Fruit fly (Drosophila melanogaster) whole organism, embryonic: ENCODE results near the gene AP-1mu.
A peak's percentile ranks its signal among the peaks of the same experiment; 100 is the strongest.

Experiments used
- CG11504 ChIP-seq: fragments of 200-800 bp; sonication (Bioruptor generic); optimal IDR thresholded peaks from 3 replicates; lab custom pipeline; 2019; ENCODE audit warnings: missing biosample characterization, mild to moderate bottlenecking, missing genetic modification characterization, moderate library complexity
- CG11695 ChIP-seq: fragments of 200-800 bp; sonication (Bioruptor generic); IDR thresholded peaks from 3 replicates; pipeline ENCODE4 v1.3.6; 2022; ENCODE audit warnings: missing biosample characterization, missing genetic modification characterization
- CG13287 ChIP-seq: fragments of 200-800 bp; sonication (Bioruptor generic); IDR thresholded peaks from 2 replicates; pipeline ENCODE4 v1.3.6; 2022; ENCODE audit warnings: missing biosample characterization, missing genetic modification characterization; ENCODE audit not compliant: partially characterized antibody
- CG14014 ChIP-seq: fragments of 200-800 bp; sonication (Bioruptor generic); IDR thresholded peaks from 2 replicates; pipeline ENCODE4 v1.3.6; 2022; ENCODE audit warnings: missing biosample characterization, missing genetic modification characterization
- CG15696 ChIP-seq: fragments of 200-800 bp; sonication (Bioruptor generic); optimal IDR thresholded peaks from 2 replicates; lab custom pipeline; 2019; ENCODE audit warnings: missing biosample characterization, mild to moderate bottlenecking, missing genetic modification characterization, moderate library complexity
- CG17802 ChIP-seq: fragments of 200-800 bp; sonication (Bioruptor generic); optimal IDR thresholded peaks from 2 replicates; lab custom pipeline; 2018; ENCODE audit warnings: missing biosample characterization, mild to moderate bottlenecking, missing genetic modification characterization, moderate library complexity
- CG3726 ChIP-seq: fragments of 200-800 bp; sonication (Bioruptor generic); IDR thresholded peaks from 3 replicates; pipeline ENCODE4, ENCODE4 v1.3.6; 2022; ENCODE audit warnings: missing biosample characterization, missing genetic modification characterization
- CG5953 ChIP-seq: fragments of 200-800 bp; sonication (Bioruptor generic); IDR thresholded peaks from 2 replicates; pipeline ENCODE4 v1.3.6; 2022; ENCODE audit warnings: missing biosample characterization, missing genetic modification characterization
- D ChIP-seq, 2 experiments: fragments of 200-800 bp in 1 of 2; fragments of >200 bp in 1 of 2; sonication (Bioruptor generic) in 1 of 2; optimal IDR thresholded peaks; 2 replicates in 1 of 2; 3 replicates in 1 of 2; lab custom pipeline; 2017; ENCODE audit warnings: mild to moderate bottlenecking in 1 of 2, missing biosample characterization in 1 of 2, missing genetic modification characterization in 1 of 2, missing genetic modification reagents in 1 of 2
- D19A ChIP-seq: fragments of 200-800 bp; optimal IDR thresholded peaks from 3 replicates; lab custom pipeline; 2019; ENCODE audit warnings: missing biosample characterization, mild to moderate bottlenecking, missing genetic modification characterization, moderate library complexity
- Dip2 ChIP-seq: fragments of 200-800 bp; sonication (Bioruptor generic); IDR thresholded peaks from 2 replicates; pipeline ENCODE4 v1.3.6; 2022; ENCODE audit warnings: missing biosample characterization, missing genetic modification characterization
- Elba2 ChIP-seq: fragments of 200-800 bp; sonication (Bioruptor generic); optimal IDR thresholded peaks from 3 replicates; lab custom pipeline; 2016; ENCODE audit warnings: missing biosample characterization, missing genetic modification characterization
- Ets65A ChIP-seq: fragments of 200-800 bp; sonication (Bioruptor generic); peaks from one replicate; lab custom pipeline; 2016; ENCODE audit warnings: missing biosample characterization, missing genetic modification characterization
- GATAe ChIP-seq: fragments of 200-800 bp; sonication (Bioruptor generic); conservative IDR thresholded peaks from 2 replicates; pipeline ENCODE4 v1.3.6; 2022; ENCODE audit warnings: missing biosample characterization, missing genetic modification characterization
- HHEX ChIP-seq: fragments of 200-800 bp; sonication (Bioruptor generic); optimal IDR thresholded peaks from 3 replicates; lab custom pipeline; 2017; ENCODE audit warnings: missing biosample characterization, mild to moderate bottlenecking, missing genetic modification characterization, missing genetic modification reagents
- Hand ChIP-seq: fragments of 200-800 bp; sonication (Bioruptor generic); optimal IDR thresholded peaks from 2 replicates; lab custom pipeline; 2017; ENCODE audit warnings: mild to moderate bottlenecking, missing biosample characterization, missing genetic modification reagents, missing genetic modification characterization
- HmgZ ChIP-seq: fragments of 200-800 bp; sonication (Bioruptor generic); optimal IDR thresholded peaks from 2 replicates; lab custom pipeline; 2018; ENCODE audit warnings: missing biosample characterization, mild to moderate bottlenecking, missing genetic modification characterization
- Kr ChIP-seq: fragments of 200-800 bp; sonication (Bioruptor generic); optimal IDR thresholded peaks from 2 replicates; lab custom pipeline; 2017; ENCODE audit warnings: missing biosample characterization, mild to moderate bottlenecking, missing genetic modification characterization
- Med ChIP-seq: fragments of 200-800 bp; sonication (Bioruptor generic); peaks from one replicate; lab custom pipeline; 2016; ENCODE audit warnings: missing biosample characterization, missing genetic modification characterization, mild to moderate bottlenecking, inconsistent platforms, moderate library complexity
- Pdp1 ChIP-seq, 2 experiments: fragments of 200-800 bp; sonication (Bioruptor generic); optimal IDR thresholded peaks; 3 replicates each; lab custom pipeline; 2016; ENCODE audit warnings: missing biosample characterization in 2 of 2, missing genetic modification characterization in 2 of 2, mild to moderate bottlenecking in 1 of 2, moderate library complexity in 1 of 2
- Ravus ChIP-seq: fragments of 200-800 bp; sonication (Bioruptor generic); IDR thresholded peaks from 2 replicates; pipeline ENCODE4 v1.3.6; 2022; ENCODE audit warnings: missing biosample characterization, missing genetic modification characterization
- Spps ChIP-seq: fragments of 200-800 bp; sonication (Bioruptor generic); optimal IDR thresholded peaks from 2 replicates; lab custom pipeline; 2018; ENCODE audit warnings: missing biosample characterization, mild to moderate bottlenecking, missing genetic modification characterization
- TFAM ChIP-seq: fragments of 200-800 bp; sonication (Bioruptor generic); optimal IDR thresholded peaks from 2 replicates; lab custom pipeline; 2017; ENCODE audit warnings: missing biosample characterization, missing genetic modification characterization, inconsistent platforms
- Vsx1 ChIP-seq: fragments of 200-800 bp; sonication (Bioruptor generic); optimal IDR thresholded peaks from 2 replicates; lab custom pipeline; 2017; ENCODE audit warnings: missing biosample characterization, mild to moderate bottlenecking, missing genetic modification characterization, missing genetic modification reagents
- cad ChIP-seq: fragments of >200 bp; optimal IDR thresholded peaks from 2 replicates; lab custom pipeline; 2017; ENCODE audit warnings: missing biosample characterization, missing genetic modification characterization
- chinmo ChIP-seq: fragments of 200-800 bp; sonication (Bioruptor generic); IDR thresholded peaks from 4 replicates; pipeline ENCODE4 v1.3.6; 2022; ENCODE audit warnings: missing biosample characterization, missing genetic modification characterization; ENCODE audit not compliant: partially characterized antibody
- dmrt11E ChIP-seq: fragments of 200-800 bp; sonication (Bioruptor generic); optimal IDR thresholded peaks from 3 replicates; lab custom pipeline; 2018; ENCODE audit warnings: missing biosample characterization, mild to moderate bottlenecking, missing genetic modification characterization, moderate library complexity
- en ChIP-seq: fragments of 200-800 bp; sonication (Bioruptor generic); optimal IDR thresholded peaks from 2 replicates; lab custom pipeline; 2016; ENCODE audit warnings: missing biosample characterization, missing genetic modification characterization
- gce ChIP-seq: fragments of 200-800 bp; sonication (Bioruptor generic); IDR thresholded peaks from 3 replicates; pipeline ENCODE4 v1.3.6; 2022; ENCODE audit warnings: missing biosample characterization, missing genetic modification characterization
- gem ChIP-seq: fragments of 200-800 bp; sonication (Bioruptor generic); optimal IDR thresholded peaks from 2 replicates; lab custom pipeline; 2019; ENCODE audit warnings: missing biosample characterization, mild to moderate bottlenecking, missing genetic modification characterization, moderate library complexity
- grn ChIP-seq: fragments of 200-800 bp; sonication (Bioruptor generic); optimal IDR thresholded peaks from 3 replicates; lab custom pipeline; 2017; ENCODE audit warnings: missing biosample characterization, missing genetic modification characterization
- gsb-n ChIP-seq: fragments of 200-800 bp; sonication (Bioruptor generic); optimal IDR thresholded peaks from 3 replicates; lab custom pipeline; 2018; ENCODE audit warnings: missing biosample characterization, mild to moderate bottlenecking, missing genetic modification characterization
- kni ChIP-seq: fragments of 200-800 bp; sonication (Bioruptor generic); optimal IDR thresholded peaks from 3 replicates; lab custom pipeline; 2017; ENCODE audit warnings: mild to moderate bottlenecking, missing biosample characterization, missing genetic modification reagents, missing genetic modification characterization
- nom ChIP-seq: fragments of 200-800 bp; sonication (Bioruptor generic); optimal IDR thresholded peaks from 2 replicates; lab custom pipeline; 2017; ENCODE audit warnings: missing biosample characterization, missing genetic modification characterization, mild to moderate bottlenecking, moderate library complexity, missing genetic modification reagents
- phol ChIP-seq: fragments of 200-800 bp; sonication (Bioruptor generic); optimal IDR thresholded peaks from 3 replicates; lab custom pipeline; 2018; ENCODE audit warnings: missing biosample characterization, mild to moderate bottlenecking, missing genetic modification characterization, moderate library complexity
- rib ChIP-seq: fragments of 200-800 bp; sonication (Bioruptor generic); IDR thresholded peaks from 2 replicates; pipeline ENCODE4 v1.3.6; 2022; ENCODE audit warnings: missing biosample characterization, missing genetic modification characterization
- salm ChIP-seq: fragments of 200-800 bp; sonication (Bioruptor generic); optimal IDR thresholded peaks from 2 replicates; lab custom pipeline; 2018; ENCODE audit warnings: missing biosample characterization, mild to moderate bottlenecking, missing genetic modification characterization
- sd ChIP-seq: fragments of 200-800 bp; sonication (Bioruptor generic); optimal IDR thresholded peaks from 3 replicates; lab custom pipeline; 2018; ENCODE audit warnings: missing biosample characterization, mild to moderate bottlenecking, missing genetic modification characterization, moderate library complexity
- sens ChIP-seq: fragments of 200-800 bp; sonication (Bioruptor generic); peaks from one replicate; lab custom pipeline; 2016; ENCODE audit warnings: missing biosample characterization, missing genetic modification characterization
- sens-2 ChIP-seq: fragments of 200-800 bp; sonication (Bioruptor generic); IDR thresholded peaks from 2 replicates; pipeline ENCODE4 v1.3.6; 2022; ENCODE audit warnings: missing biosample characterization, missing genetic modification characterization
- shn ChIP-seq: fragments of 200-800 bp; sonication (Bioruptor generic); optimal IDR thresholded peaks from 3 replicates; lab custom pipeline; 2016; ENCODE audit warnings: missing biosample characterization, missing genetic modification characterization
- so ChIP-seq: fragments of 200-800 bp; sonication (Bioruptor generic); IDR thresholded peaks from 3 replicates; pipeline ENCODE4 v1.3.6; 2022; ENCODE audit warnings: missing biosample characterization, missing genetic modification characterization
- sqz ChIP-seq: fragments of 200-800 bp; sonication (Bioruptor generic); optimal IDR thresholded peaks from 3 replicates; lab custom pipeline; 2018; ENCODE audit warnings: missing biosample characterization, mild to moderate bottlenecking, missing genetic modification characterization
- sug ChIP-seq: fragments of 200-800 bp; optimal IDR thresholded peaks from 2 replicates; lab custom pipeline; 2019; ENCODE audit warnings: missing biosample characterization, mild to moderate bottlenecking, missing genetic modification characterization, moderate library complexity
- tll ChIP-seq, 2 experiments: fragments of 200-800 bp in 1 of 2; fragments of >200 bp in 1 of 2; sonication (Bioruptor generic) in 1 of 2; optimal IDR thresholded peaks; 2 replicates each; lab custom pipeline; 2017 to 2019; ENCODE audit warnings: missing biosample characterization in 2 of 2, missing genetic modification characterization in 2 of 2, mild to moderate bottlenecking in 1 of 2, moderate library complexity in 1 of 2
- trem ChIP-seq: fragments of 200-800 bp; optimal IDR thresholded peaks from 3 replicates; lab custom pipeline; 2019; ENCODE audit warnings: missing biosample characterization, mild to moderate bottlenecking, missing genetic modification characterization, moderate library complexity
- zen ChIP-seq: fragments of 200-800 bp; sonication (Bioruptor generic); optimal IDR thresholded peaks from 3 replicates; lab custom pipeline; 2018; ENCODE audit warnings: missing biosample characterization, mild to moderate bottlenecking, missing genetic modification characterization, moderate library complexity

Gene AP-1mu

dm6 chr3R:9593408-9594250 is 34.3 kb upstream of the AP-1mu start (continued):
- no peak for TF ChIP-seq CG11695 (GFP tag; lab: Robert Waterston, UW)
- TF ChIP-seq Dip2: no peak
- no peak for TF ChIP-seq trem (tag; lab: Kevin White, UChicago)
- no peak for TF ChIP-seq HmgZ (tag; lab: Kevin White, UChicago)
- TF ChIP-seq CG17802: no peak
- no peak for TF ChIP-seq Ravus (GFP tag; lab: Robert Waterston, UW)
- TF ChIP-seq nom (GFP tag; lab: Kevin White, UChicago): peak; percentile 28
- TF ChIP-seq chinmo: peak; percentile 99
- no peak for TF ChIP-seq rib (GFP tag; lab: Robert Waterston, UW)
- TF ChIP-seq GATAe: no peak
- peak; percentile 22; the same call in 1 of the 2 replicates for TF ChIP-seq CG13287 (GFP tag; lab: Robert Waterston, UW)
- TF ChIP-seq phol (tag; lab: Kevin White, UChicago): no peak
- TF ChIP-seq gce (GFP tag; lab: Robert Waterston, UW): no peak
- TF ChIP-seq so (GFP tag; lab: Robert Waterston, UW): peak; percentile 40; the same call in 1 of the 3 replicates
- TF ChIP-seq Hand (GFP tag; lab: Kevin White, UChicago): no peak
- peak in 1 of 2 experiments; percentile 62 for TF ChIP-seq Pdp1 (GFP tag; optimal IDR thresholded peaks at IDR 0.05; lab: Kevin White, UChicago)
- TF ChIP-seq en (GFP tag; lab: Kevin White, UChicago): no peak
- peak; percentile 70 for TF ChIP-seq Ets65A (GFP tag; lab: Kevin White, UChicago)
- no peak for TF ChIP-seq sens-2
- TF ChIP-seq TFAM (GFP tag; lab: Kevin White, UChicago): no peak

dm6 chr3R:9591769-9592388 is 32.6 kb upstream of the AP-1mu start:
- no peak for TF ChIP-seq HHEX (GFP tag; lab: Kevin White, UChicago)
- TF ChIP-seq CG15696 (tag; lab: Kevin White, UChicago): peak; percentile 3
- peak; percentile 16 for TF ChIP-seq nom (GFP tag; lab: Kevin White, UChicago)
- no peak for TF ChIP-seq D (optimal IDR thresholded peaks at IDR 0.05; lab: Kevin White, UChicago)
- TF ChIP-seq D (GFP tag; optimal IDR thresholded peaks at IDR 0.05; lab: Kevin White, UChicago): peak; percentile 1
- peak; percentile 3 for TF ChIP-seq zen (tag; lab: Kevin White, UChicago)
- TF ChIP-seq sqz (GFP tag; lab: Kevin White, UChicago): peak; percentile 56
- peak; percentile 53 for TF ChIP-seq cad (GFP tag; lab: Kevin White, UChicago)
- no peak for TF ChIP-seq shn (GFP tag; lab: Kevin White, UChicago)
- peak; percentile 10 for TF ChIP-seq gem (tag; lab: Kevin White, UChicago)
- TF ChIP-seq Spps: no peak
- TF ChIP-seq Elba2: peak; percentile 89
- no peak for TF ChIP-seq CG3726 (GFP tag; lab: Robert Waterston, UW)
- peak; percentile 71 for TF ChIP-seq Med (GFP tag; lab: Kevin White, UChicago)
- TF ChIP-seq grn (GFP tag; lab: Kevin White, UChicago): peak; percentile 79
- peak; percentile 11 for TF ChIP-seq sug (tag; lab: Kevin White, UChicago)
- peak; percentile 63 for TF ChIP-seq Kr (GFP tag; lab: Kevin White, UChicago)
- peak; percentile 75 for TF ChIP-seq sens (GFP tag; lab: Kevin White, UChicago)
- peak; percentile 71 for TF ChIP-seq sd (tag; lab: Kevin White, UChicago)
- TF ChIP-seq tll (GFP tag; optimal IDR thresholded peaks at IDR 0.05; lab: Kevin White, UChicago): peak in 1 of 2 experiments; percentile 7
- peak; percentile 43 for TF ChIP-seq kni (GFP tag; lab: Kevin White, UChicago)
- peak; percentile 4 for TF ChIP-seq CG11504 (tag; lab: Kevin White, UChicago)
- TF ChIP-seq salm: no peak
- peak; percentile 14 for TF ChIP-seq dmrt11E
- TF ChIP-seq CG14014 (GFP tag; lab: Robert Waterston, UW): no peak
- no peak for TF ChIP-seq CG5953 (GFP tag; lab: Robert Waterston, UW)
- peak; percentile 61 for TF ChIP-seq Vsx1
- TF ChIP-seq gsb-n (tag; lab: Kevin White, UChicago): peak; percentile 2
- peak; percentile 88 for TF ChIP-seq D19A (tag; lab: Kevin White, UChicago)
